Worm (Caenorhabditis elegans) whole organism, L2 larva: ENCODE data around the gene Y37H2A.1.

Source experiments
- C34F6.9 ChIP-seq: fragments of 150-350 bp; optimal IDR thresholded peaks from 2 replicates; lab custom pipeline; 2014; ENCODE audit warnings: missing biosample characterization, missing genetic modification characterization
- F13H6.1 ChIP-seq: sonication (generic microtip); optimal IDR thresholded peaks from 2 replicates; lab custom pipeline; 2016; ENCODE audit warnings: missing genetic modification characterization, missing compliant biosample characterization
- R02D3.7 ChIP-seq: fragments of 150-350 bp; optimal IDR thresholded peaks from 2 replicates; lab custom pipeline; 2014; ENCODE audit warnings: missing biosample characterization, missing genetic modification characterization
- Y55F3AM.14 ChIP-seq: fragments of 200-800 bp; sonication (Bioruptor generic); optimal IDR thresholded peaks from 2 replicates; lab custom pipeline; 2018; ENCODE audit warnings: mild to moderate bottlenecking, missing genetic modification characterization, missing compliant biosample characterization
- ZK546.5 ChIP-seq: sonication (generic microtip); optimal IDR thresholded peaks from 2 replicates; lab custom pipeline; 2017; ENCODE audit warnings: missing biosample characterization, missing genetic modification characterization
- alr-1 ChIP-seq: fragments of 150-350 bp; optimal IDR thresholded peaks from 2 replicates; lab custom pipeline; 2014; ENCODE audit warnings: missing biosample characterization, missing genetic modification characterization
- aly-2 ChIP-seq: fragments of 150-350 bp; optimal IDR thresholded peaks from 2 replicates; lab custom pipeline; 2014; ENCODE audit warnings: missing biosample characterization, missing genetic modification characterization
- ama-1 ChIP-seq: fragments of 150-350 bp; optimal IDR thresholded peaks from 2 replicates; lab custom pipeline; 2018; ENCODE audit warnings: inconsistent platforms
- ceh-16 ChIP-seq: fragments of 150-350 bp; optimal IDR thresholded peaks from 2 replicates; lab custom pipeline; 2014; ENCODE audit warnings: missing biosample characterization, missing genetic modification characterization
- crh-2 ChIP-seq: sonication (generic microtip); optimal IDR thresholded peaks from 2 replicates; lab custom pipeline; 2017; ENCODE audit warnings: missing biosample characterization, missing genetic modification characterization
- dmd-4 ChIP-seq: sonication (generic microtip); optimal IDR thresholded peaks from 2 replicates; lab custom pipeline; 2017; ENCODE audit warnings: missing biosample characterization, missing genetic modification characterization
- fos-1 ChIP-seq: fragments of 150-350 bp; optimal IDR thresholded peaks from 2 replicates; lab custom pipeline; 2014; ENCODE audit warnings: missing biosample characterization, missing genetic modification characterization
- gmeb-1 ChIP-seq: fragments of 150-350 bp; optimal IDR thresholded peaks from 2 replicates; lab custom pipeline; 2014; ENCODE audit warnings: missing biosample characterization, missing genetic modification characterization
- lin-11 ChIP-seq: fragments of 150-350 bp; sonication (generic microtip); optimal IDR thresholded peaks from 2 replicates; lab custom pipeline; 2014; ENCODE audit warnings: missing biosample characterization, missing genetic modification characterization, inconsistent platforms, mixed read lengths
- lin-13 ChIP-seq: fragments of 150-350 bp; optimal IDR thresholded peaks from 2 replicates; lab custom pipeline; 2014; ENCODE audit warnings: missing biosample characterization, missing genetic modification reagents, missing genetic modification characterization
- lin-39 ChIP-seq: fragments of 150-350 bp; optimal IDR thresholded peaks from 2 replicates; lab custom pipeline; 2014; ENCODE audit warnings: missing biosample characterization, missing genetic modification reagents, missing genetic modification characterization
- lsy-2 ChIP-seq, 2 experiments: fragments of 150-350 bp in 1 of 2; sonication (generic microtip) in 1 of 2; optimal IDR thresholded peaks; 2 replicates each; lab custom pipeline; 2014 to 2017; ENCODE audit warnings: missing biosample characterization in 2 of 2, missing genetic modification characterization in 2 of 2
- mab-5 ChIP-seq: fragments of 150-350 bp; optimal IDR thresholded peaks from 2 replicates; lab custom pipeline; 2014; ENCODE audit warnings: missing biosample characterization, missing genetic modification characterization
- mbf-1 ChIP-seq: sonication (generic microtip); optimal IDR thresholded peaks from 2 replicates; lab custom pipeline; 2017; ENCODE audit warnings: missing biosample characterization, missing genetic modification characterization
- mdl-1 ChIP-seq, 2 experiments: fragments of 150-350 bp in 1 of 2; sonication (generic microtip) in 1 of 2; optimal IDR thresholded peaks; 2 replicates each; lab custom pipeline; 2017; ENCODE audit warnings: missing biosample characterization in 2 of 2, missing genetic modification characterization in 2 of 2
- nhr-11 ChIP-seq: fragments of 150-350 bp; optimal IDR thresholded peaks from 2 replicates; lab custom pipeline; 2014; ENCODE audit warnings: missing biosample characterization, missing genetic modification characterization
- nhr-129 ChIP-seq: fragments of 150-350 bp; optimal IDR thresholded peaks from 2 replicates; lab custom pipeline; 2014; ENCODE audit warnings: missing biosample characterization, missing genetic modification characterization
- nhr-237 ChIP-seq: fragments of 150-350 bp; optimal IDR thresholded peaks from 2 replicates; lab custom pipeline; 2014; ENCODE audit warnings: missing biosample characterization, missing genetic modification characterization
- nhr-25 ChIP-seq: fragments of 150-350 bp; sonication (generic microtip); optimal IDR thresholded peaks from 3 replicates; lab custom pipeline; 2014; ENCODE audit warnings: missing biosample characterization, missing genetic modification characterization
- nhr-6 ChIP-seq: fragments of 150-350 bp; optimal IDR thresholded peaks from 2 replicates; lab custom pipeline; 2014; ENCODE audit warnings: missing biosample characterization, missing genetic modification characterization
- nhr-77 ChIP-seq: fragments of 150-350 bp; optimal IDR thresholded peaks from 2 replicates; lab custom pipeline; 2014; ENCODE audit warnings: missing biosample characterization, missing genetic modification characterization
- peb-1 ChIP-seq: fragments of 150-350 bp; optimal IDR thresholded peaks from 2 replicates; lab custom pipeline; 2014; ENCODE audit warnings: missing biosample characterization, missing genetic modification characterization
- sem-4 ChIP-seq: fragments of 150-350 bp; optimal IDR thresholded peaks from 2 replicates; lab custom pipeline; 2014; ENCODE audit warnings: missing biosample characterization, missing genetic modification reagents, missing genetic modification characterization
- skn-1 ChIP-seq: sonication (generic microtip); optimal IDR thresholded peaks from 2 replicates; lab custom pipeline; 2017; ENCODE audit warnings: missing biosample characterization, missing genetic modification characterization
- sma-3 ChIP-seq: sonication (generic microtip); optimal IDR thresholded peaks from 2 replicates; lab custom pipeline; 2016; ENCODE audit warnings: missing genetic modification reagents, missing genetic modification characterization, missing compliant biosample characterization
- snpc-4 ChIP-seq: fragments of 150-350 bp; optimal IDR thresholded peaks from 2 replicates; lab custom pipeline; 2014; ENCODE audit warnings: missing biosample characterization, missing genetic modification characterization
- unc-55 ChIP-seq: fragments of 150-350 bp; sonication (generic microtip); optimal IDR thresholded peaks from 3 replicates; lab custom pipeline; 2014; ENCODE audit warnings: missing biosample characterization, missing genetic modification reagents, missing genetic modification characterization
- unc-62 ChIP-seq: fragments of 150-350 bp; optimal IDR thresholded peaks from 2 replicates; lab custom pipeline; 2014; ENCODE audit warnings: missing biosample characterization, missing genetic modification reagents, missing genetic modification characterization
- zag-1 ChIP-seq: fragments of 150-350 bp; optimal IDR thresholded peaks from 2 replicates; lab custom pipeline; 2014; ENCODE audit warnings: missing biosample characterization, missing genetic modification characterization
- ztf-11 ChIP-seq: sonication (generic microtip); optimal IDR thresholded peaks from 2 replicates; lab custom pipeline; 2017; ENCODE audit warnings: missing biosample characterization, missing genetic modification characterization
- ztf-4 ChIP-seq: fragments of 150-350 bp; optimal IDR thresholded peaks from 2 replicates; lab custom pipeline; 2014; ENCODE audit warnings: missing biosample characterization, missing genetic modification characterization

Gene Y37H2A.1

ce11 chrV:18079163-18079562, 28.9 kb upstream of the Y37H2A.1 start (continued):
- TF ChIP-seq mdl-1 (tag; optimal IDR thresholded peaks at IDR 0.05; lab: Kevin White, UChicago), result peak in 1 of 2 experiments; percentile 35
- peak; percentile 6 for TF ChIP-seq sma-3
- TF ChIP-seq crh-2 (tag; lab: Kevin White, UChicago), result peak; percentile 85
- no peak for TF ChIP-seq nhr-77 (tag; lab: Kevin White, UChicago)
- TF ChIP-seq nhr-129 (tag; lab: Kevin White, UChicago), result peak; percentile 82

ce11 chrV:18081857-18082256, 26.2 kb upstream of the Y37H2A.1 start, which contains the start of gene nova-1:
Gene nova-1 (minus strand): TSS chrV:18081957.
- TF ChIP-seq ztf-11 (tag; lab: Kevin White, UChicago), result no peak
- TF ChIP-seq nhr-11 (tag; lab: Kevin White, UChicago), result no peak
- no peak for TF ChIP-seq sem-4 (tag; lab: Kevin White, UChicago)
- TF ChIP-seq peb-1 (tag; lab: Kevin White, UChicago), result no peak
- no peak for TF ChIP-seq unc-62 (GFP tag; lab: Kevin White, UChicago)
- no peak for TF ChIP-seq fos-1
- TF ChIP-seq snpc-4, result no peak
- TF ChIP-seq ZK546.5 (tag; lab: Kevin White, UChicago), result no peak
- TF ChIP-seq aly-2 (tag; lab: Kevin White, UChicago), result no peak
- no peak for TF ChIP-seq unc-55 (GFP tag; lab: Kevin White, UChicago)
- TF ChIP-seq nhr-237 (tag; lab: Kevin White, UChicago), result no peak
- no peak for TF ChIP-seq ztf-4 (tag; lab: Kevin White, UChicago)
- TF ChIP-seq mab-5, result no peak
- TF ChIP-seq nhr-129 (tag; lab: Kevin White, UChicago), result no peak
- TF ChIP-seq C34F6.9 (tag; lab: Kevin White, UChicago), result no peak
- no peak for TF ChIP-seq nhr-77 (tag; lab: Kevin White, UChicago)
- TF ChIP-seq alr-1 (tag; lab: Kevin White, UChicago), result no peak
- no peak for TF ChIP-seq nhr-6

- TF ChIP-seq peb-1 (tag; lab: Kevin White, UChicago) (no peak), dmd-4 (tag; lab: Kevin White, UChicago) (no peak), nhr-77 (tag; lab: Kevin White, UChicago) (no peak)
- TF ChIP-seq, all 48 proteins: peak for 0
Measured at ce11 chrV:18085150-18085833, 22.8 kb upstream of the Y37H2A.1 start, which contains the start of gene fbxa-106. Gene fbxa-106 (minus strand): TSS chrV:18085200.

ce11 chrV:18086174-18086661, 21.9 kb upstream of the Y37H2A.1 start, which contains the start of gene Y59A8B.12:
Gene Y59A8B.12 (minus strand): TSS chrV:18086224.
- TF ChIP-seq nhr-25 (tag; lab: Kevin White, UChicago) (no peak), ama-1 (lab: Kevin White, UChicago) (no peak)

ce11 chrV:18086783-18087182, 21.3 kb upstream of the Y37H2A.1 start, which contains the start of gene slr-2:
Gene slr-2 (plus strand): TSS chrV:18087123.
- peak; percentile 84 for TF ChIP-seq unc-55 (GFP tag; lab: Kevin White, UChicago)
- TF ChIP-seq lin-13 (GFP tag; lab: Kevin White, UChicago), result peak; percentile 24
- TF ChIP-seq gmeb-1 (tag; lab: Kevin White, UChicago), result peak; percentile 96
- TF ChIP-seq C34F6.9 (tag; lab: Kevin White, UChicago), result peak; percentile 57
- TF ChIP-seq nhr-129 (tag; lab: Kevin White, UChicago), result peak; percentile 49
- no peak for TF ChIP-seq lin-11 (tag; lab: Kevin White, UChicago)
- no peak for TF ChIP-seq sma-3
- TF ChIP-seq crh-2 (tag; lab: Kevin White, UChicago), result peak; percentile 26
- TF ChIP-seq mab-5, result peak; percentile 6
- TF ChIP-seq lsy-2 (tag; optimal IDR thresholded peaks at IDR 0.05; lab: Kevin White, UChicago), result peak; percentile 23 to 72
- TF ChIP-seq, all 48 proteins: peak for 8

ce11 chrV:18091216-18091615, 16.9 kb upstream of the Y37H2A.1 start:
- no peak for TF ChIP-seq lin-39 (tag; lab: Kevin White, UChicago)
- no peak for TF ChIP-seq mbf-1 (tag; lab: Kevin White, UChicago)
- TF ChIP-seq crh-2 (tag; lab: Kevin White, UChicago), result no peak
- no peak for TF ChIP-seq mab-5
- TF ChIP-seq lin-13 (GFP tag; lab: Kevin White, UChicago), result no peak
- TF ChIP-seq dmd-4 (tag; lab: Kevin White, UChicago), result no peak
- no peak for TF ChIP-seq R02D3.7
- no peak for TF ChIP-seq ztf-4 (tag; lab: Kevin White, UChicago)
- no peak for TF ChIP-seq Y55F3AM.14 (GFP tag; lab: Kevin White, UChicago)
- TF ChIP-seq zag-1, result no peak
- no peak for TF ChIP-seq ceh-16 (tag; lab: Kevin White, UChicago)
- TF ChIP-seq skn-1 (tag; lab: Kevin White, UChicago), result no peak
- no peak for TF ChIP-seq ama-1 (lab: Kevin White, UChicago)
- TF ChIP-seq alr-1 (tag; lab: Kevin White, UChicago), result no peak
- no peak for TF ChIP-seq F13H6.1 (tag; lab: Kevin White, UChicago)
- TF ChIP-seq nhr-11 (tag; lab: Kevin White, UChicago), result no peak
- TF ChIP-seq fos-1, result no peak
- TF ChIP-seq sem-4 (tag; lab: Kevin White, UChicago), result no peak
